Fruit fly (Drosophila melanogaster): ENCODE measurements around the gene Sgs8.

The Sgs8 gene

dm6 chr3L:11487327-11487973 is 21.7 kb downstream of the Sgs8 start, which contains the start of gene chrb (continued):
- no peak for TF ChIP-seq ro (GFP tag; IDR thresholded peaks at IDR 0.05)
- peak; percentile 41 for TF ChIP-seq CG10147 (GFP tag; optimal IDR thresholded peaks at IDR 0.05)
- TF ChIP-seq CG2199 (GFP tag; IDR thresholded peaks at IDR 0.05), result peak; percentile 87; the same call in 1 of the 3 replicates
- peak; percentile 29 for TF ChIP-seq CG8944 (GFP tag; optimal IDR thresholded peaks at IDR 0.05)
- TF ChIP-seq CG15073 (GFP tag; optimal IDR thresholded peaks at IDR 0.05), result no peak
- no peak for TF ChIP-seq Atf3 (GFP tag; optimal IDR thresholded peaks at IDR 0.05)
- peak; percentile 52 to 53 for TF ChIP-seq bsh (GFP tag; optimal IDR thresholded peaks at IDR 0.05)
- TF ChIP-seq br (optimal IDR thresholded peaks at IDR 0.05), result no peak
- peak; percentile 63 for TF ChIP-seq CG5180 (GFP tag; optimal IDR thresholded peaks at IDR 0.05)
- TF ChIP-seq CG4820 (GFP tag; optimal IDR thresholded peaks at IDR 0.05), result no peak
- TF ChIP-seq CG30403 (GFP tag; optimal IDR thresholded peaks at IDR 0.05), result no peak
- peak; percentile 52 for TF ChIP-seq Camta (GFP tag; optimal IDR thresholded peaks at IDR 0.05)
- peak; percentile 50; the same call in 1 of the 2 replicates for TF ChIP-seq CG32767 (GFP tag; IDR thresholded peaks at IDR 0.05)
- peak; percentile 41; the same call in 1 of the 2 replicates for TF ChIP-seq onecut (GFP tag; IDR thresholded peaks at IDR 0.05)
- peak; percentile 35 for TF ChIP-seq YL-1 (GFP tag; optimal IDR thresholded peaks at IDR 0.05)
- TF ChIP-seq al (GFP tag; IDR thresholded peaks at IDR 0.05), result no peak
- no peak for TF ChIP-seq pan (optimal IDR thresholded peaks at IDR 0.05)
- TF ChIP-seq pan (GFP tag; optimal IDR thresholded peaks at IDR 0.05 in 1 of 2, IDR thresholded peaks at IDR 0.05 in 1 of 2), result no peak
- TF ChIP-seq CG4854 (GFP tag; optimal IDR thresholded peaks at IDR 0.05), result peak; percentile 32
- TF ChIP-seq CG17385 (GFP tag; optimal IDR thresholded peaks at IDR 0.05), result peak; percentile 98
- TF ChIP-seq ind (GFP tag; optimal IDR thresholded peaks at IDR 0.05), result no peak
- peak; percentile 53 for TF ChIP-seq Hand (GFP tag; optimal IDR thresholded peaks at IDR 0.05)
- TF ChIP-seq Fer1 (GFP tag; optimal IDR thresholded peaks at IDR 0.05), result peak; percentile 72
- TF ChIP-seq zen2 (GFP tag; IDR thresholded peaks at IDR 0.05; ENCODE audit: partially characterized antibody), result peak; percentile 84
- TF ChIP-seq dysf (GFP tag; IDR thresholded peaks at IDR 0.05), result peak; percentile 33; the same call in 1 of the 3 replicates
- peak; percentile 81; the same call in 2 of the 3 replicates for TF ChIP-seq so (GFP tag; IDR thresholded peaks at IDR 0.05)
- no peak for TF ChIP-seq CG10274 (GFP tag; optimal IDR thresholded peaks at IDR 0.05)
- no peak for TF ChIP-seq Poxn (GFP tag; IDR thresholded peaks at IDR 0.05)
- TF ChIP-seq bab2 (GFP tag; optimal IDR thresholded peaks at IDR 0.05), result peak; percentile 17
- no peak for TF ChIP-seq CG17912 (GFP tag; optimal IDR thresholded peaks at IDR 0.05)
- TF ChIP-seq trh (GFP tag; optimal IDR thresholded peaks at IDR 0.05), result no peak
- peak; percentile 31 to 62 for TF ChIP-seq Hr51 (GFP tag; optimal IDR thresholded peaks at IDR 0.05)
- no peak for TF ChIP-seq CG4617 (GFP tag; optimal IDR thresholded peaks at IDR 0.05; ENCODE audit: borderline replicate concordance)
- TF ChIP-seq Elba2 (GFP tag; optimal IDR thresholded peaks at IDR 0.05), result no peak
- TF ChIP-seq CG4328 (GFP tag; optimal IDR thresholded peaks at IDR 0.05), result peak; percentile 42
- 0 out of 4 replicates have a peak, but pooled peaks have one; percentile 48 for TF ChIP-seq Dll (GFP tag; IDR thresholded peaks at IDR 0.05; ENCODE audit: partially characterized antibody)
- TF ChIP-seq zf30C (GFP tag; optimal IDR thresholded peaks at IDR 0.05), result peak; percentile 28
- TF ChIP-seq HLH54F (GFP tag; optimal IDR thresholded peaks at IDR 0.05), result no peak
- TF ChIP-seq Rfx (GFP tag; IDR thresholded peaks at IDR 0.05), result peak; percentile 39; the same call in 1 of the 2 replicates
- no peak for TF ChIP-seq Ets97D (GFP tag; optimal IDR thresholded peaks at IDR 0.05)
- peak; percentile 74; the same call in 1 of the 2 replicates for TF ChIP-seq CG16779 (GFP tag; IDR thresholded peaks at IDR 0.05)
- TF ChIP-seq Bdp1 (GFP tag; optimal IDR thresholded peaks at IDR 0.05), result no peak
- no peak for TF ChIP-seq CG6683 (GFP tag; optimal IDR thresholded peaks at IDR 0.05)
- peak; percentile 39 for TF ChIP-seq bigmax (GFP tag; optimal IDR thresholded peaks at IDR 0.05)
- TF ChIP-seq CG14014 (GFP tag; IDR thresholded peaks at IDR 0.05), result no peak
- TF ChIP-seq CG9437 (GFP tag; optimal IDR thresholded peaks at IDR 0.05), result no peak
- TF ChIP-seq knrl (GFP tag; IDR thresholded peaks at IDR 0.05; ENCODE audit: partially characterized antibody), result peak; percentile 50; the same call in 2 of the 3 replicates
- TF ChIP-seq CG17328 (GFP tag; IDR thresholded peaks at IDR 0.05), result peak; percentile 67
- TF ChIP-seq cas (GFP tag; IDR thresholded peaks at IDR 0.05), result no peak
- no peak; the same call in 2 of the 3 replicates for TF ChIP-seq CG11093 (GFP tag; IDR thresholded peaks at IDR 0.05)
